Fruit fly (Drosophila melanogaster) whole organism, embryonic: ENCODE data around the gene Vm26Ac.

ENCODE experiments used
- Blimp-1 ChIP-seq: fragments of 200-800 bp; sonication (Bioruptor generic); optimal IDR thresholded peaks from 3 replicates; lab custom pipeline; 2018; ENCODE audit warnings: missing biosample characterization, missing genetic modification characterization, mild to moderate bottlenecking, moderate library complexity, missing genetic modification reagents
- CG2202 ChIP-seq: fragments of 200-800 bp; sonication (Bioruptor generic); optimal IDR thresholded peaks from 2 replicates; lab custom pipeline; 2018; ENCODE audit warnings: missing biosample characterization, mild to moderate bottlenecking, missing genetic modification characterization
- CG32772 ChIP-seq: fragments of 200-800 bp; sonication (Bioruptor generic); IDR thresholded peaks from 2 replicates; pipeline ENCODE4 v1.3.6; 2022; ENCODE audit warnings: missing biosample characterization, missing genetic modification characterization
- CG4820 ChIP-seq: fragments of 200-800 bp; sonication (Bioruptor generic); optimal IDR thresholded peaks from 3 replicates; lab custom pipeline; 2016; ENCODE audit warnings: missing biosample characterization, missing genetic modification characterization
- Dfd ChIP-seq, 2 experiments: fragments of >200 bp; optimal IDR thresholded peaks; 2 replicates each; lab custom pipeline; 2017; ENCODE audit warnings: missing biosample characterization in 2 of 2, missing genetic modification characterization in 2 of 2
- Mad ChIP-seq: fragments of 200-800 bp; sonication (Bioruptor generic); optimal IDR thresholded peaks from 2 replicates; lab custom pipeline; 2016; ENCODE audit warnings: missing biosample characterization, missing genetic modification characterization
- PHDP ChIP-seq: fragments of 200-800 bp; sonication (Bioruptor generic); optimal IDR thresholded peaks from 3 replicates; lab custom pipeline; 2018; ENCODE audit warnings: missing biosample characterization, mild to moderate bottlenecking, missing genetic modification characterization, moderate library complexity
- Rfx ChIP-seq: fragments of 200-800 bp; sonication (Bioruptor generic); IDR thresholded peaks from 2 replicates; pipeline ENCODE4 v1.3.6; 2022; ENCODE audit warnings: missing biosample characterization, missing genetic modification characterization
- Spps ChIP-seq: fragments of 200-800 bp; sonication (Bioruptor generic); optimal IDR thresholded peaks from 2 replicates; lab custom pipeline; 2018; ENCODE audit warnings: missing biosample characterization, mild to moderate bottlenecking, missing genetic modification characterization
- corto ChIP-seq: fragments of 200-800 bp; sonication (Bioruptor generic); optimal IDR thresholded peaks from 2 replicates; lab custom pipeline; 2016; ENCODE audit warnings: missing biosample characterization, mild to moderate bottlenecking, missing genetic modification characterization, moderate library complexity
- dimm ChIP-seq: fragments of 200-800 bp; sonication (Bioruptor generic); IDR thresholded peaks from 2 replicates; pipeline ENCODE4 v1.3.6; 2022; ENCODE audit warnings: missing biosample characterization, missing genetic modification characterization
- gem ChIP-seq: fragments of 200-800 bp; sonication (Bioruptor generic); optimal IDR thresholded peaks from 2 replicates; lab custom pipeline; 2019; ENCODE audit warnings: missing biosample characterization, mild to moderate bottlenecking, missing genetic modification characterization, moderate library complexity
- odd ChIP-seq: fragments of 200-800 bp; sonication (Bioruptor generic); optimal IDR thresholded peaks from 2 replicates; lab custom pipeline; 2017; ENCODE audit warnings: missing biosample characterization, mild to moderate bottlenecking, missing genetic modification characterization

- TF ChIP-seq gem (tag; lab: Kevin White, UChicago) = no peak
- TF ChIP-seq Mad (GFP tag; lab: Kevin White, UChicago) = no peak
- TF ChIP-seq CG4820 (GFP tag; lab: Kevin White, UChicago) = no peak
- TF ChIP-seq Rfx (GFP tag; lab: Robert Waterston, UW) = no peak
- no peak for TF ChIP-seq CG2202 (tag; lab: Kevin White, UChicago)
- no peak for TF ChIP-seq PHDP (tag; lab: Kevin White, UChicago)
- TF ChIP-seq CG32772 (GFP tag; lab: Robert Waterston, UW) = no peak
- TF ChIP-seq Dfd (GFP tag; optimal IDR thresholded peaks at IDR 0.05; lab: Kevin White, UChicago) = no peak
- no peak for TF ChIP-seq odd (GFP tag; lab: Kevin White, UChicago)
- TF ChIP-seq corto (GFP tag; lab: Kevin White, UChicago) = no peak
- TF ChIP-seq Spps (tag; lab: Kevin White, UChicago) = no peak
- TF ChIP-seq dimm (GFP tag; lab: Robert Waterston, UW) = no peak
- no peak for TF ChIP-seq Blimp-1 (GFP tag; lab: Kevin White, UChicago)
Observed at dm6 chr2L:5946728-5947127, 11.7 kb downstream of the Vm26Ac start.
